Fruit fly (Drosophila melanogaster): ENCODE results near the gene Obp22a.

The Obp22a gene

DNA sequence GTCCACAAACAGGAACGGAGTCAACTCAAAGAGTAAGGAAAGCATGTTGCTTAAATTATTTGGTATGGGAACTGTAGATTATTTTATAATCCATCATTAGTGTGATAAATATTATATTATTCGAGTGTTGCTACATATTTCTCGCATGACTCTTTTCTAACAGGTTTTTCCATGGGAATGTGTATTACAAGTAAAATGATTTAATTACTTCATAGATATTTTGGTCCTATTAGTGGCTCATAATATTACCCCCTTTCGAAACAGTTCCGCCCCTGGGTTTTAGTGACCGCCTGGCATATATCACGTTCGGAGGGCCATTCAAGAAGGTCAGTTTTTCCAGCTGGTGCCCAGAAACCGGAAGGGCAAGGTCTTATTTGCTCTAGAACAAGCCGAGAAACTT, 40.1 kb upstream of the Obp22a start (continued):
- TF ChIP-seq Dref (GFP tag; IDR thresholded peaks at IDR 0.05) (no peak), Sox102F (GFP tag; optimal IDR thresholded peaks at IDR 0.05) (peak; percentile 5), Mes4 (GFP tag; optimal IDR thresholded peaks at IDR 0.05) (no peak), ab (GFP tag; optimal IDR thresholded peaks at IDR 0.05) (no peak), Bteb2 (GFP tag; optimal IDR thresholded peaks at IDR 0.05) (no peak), CG9876 (GFP tag; optimal IDR thresholded peaks at IDR 0.05) (no peak), Jarid2 (GFP tag; optimal IDR thresholded peaks at IDR 0.05) (no peak), sqz (GFP tag; optimal IDR thresholded peaks at IDR 0.05) (no peak), CG7839 (tag; optimal IDR thresholded peaks at IDR 0.05) (peak; percentile 36), CG7963 (GFP tag; IDR thresholded peaks at IDR 0.05; ENCODE audit: partially characterized antibody) (no peak), CG9817 (tag; optimal IDR thresholded peaks at IDR 0.05) (peak; percentile 22), CG31441 (GFP tag; IDR thresholded peaks at IDR 0.05) (no peak), Hr39 (optimal IDR thresholded peaks at IDR 0.05) (no peak), ci (GFP tag; IDR thresholded peaks at IDR 0.05) (no peak), h (optimal IDR thresholded peaks at IDR 0.05) (no peak), D (optimal IDR thresholded peaks at IDR 0.05) (no peak), D (GFP tag; optimal IDR thresholded peaks at IDR 0.05) (no peak), CG2712 (tag; optimal IDR thresholded peaks at IDR 0.05) (peak; percentile 61), CG3838 (GFP tag; optimal IDR thresholded peaks at IDR 0.05) (no peak), disco-r (GFP tag; optimal IDR thresholded peaks at IDR 0.05) (no peak), CG9727 (GFP tag; optimal IDR thresholded peaks at IDR 0.05) (no peak), gt (GFP tag; IDR thresholded peaks at IDR 0.05) (no peak), Med (GFP tag) (peak; percentile 78), CG31224 (GFP tag; IDR thresholded peaks at IDR 0.05) (no peak), CG13894 (tag; optimal IDR thresholded peaks at IDR 0.05) (no peak), CG16813 (GFP tag; IDR thresholded peaks at IDR 0.05; ENCODE audit: partially characterized antibody) (no peak), Atf-2 (GFP tag; optimal IDR thresholded peaks at IDR 0.05) (no peak), maf-S (GFP tag; optimal IDR thresholded peaks at IDR 0.05) (no peak), CG17361 (GFP tag; IDR thresholded peaks at IDR 0.05) (peak; percentile 51; the same call in 2 of the 3 replicates), ERR (GFP tag; optimal IDR thresholded peaks at IDR 0.05) (no peak), Rfx (GFP tag; IDR thresholded peaks at IDR 0.05) (peak; percentile 46; the same call in 1 of the 2 replicates), CG6254 (GFP tag; optimal IDR thresholded peaks at IDR 0.05) (no peak), Ada2b (GFP tag; IDR thresholded peaks at IDR 0.05) (no peak), CG3163 (GFP tag; optimal IDR thresholded peaks at IDR 0.05) (no peak), CG17829 (tag; optimal IDR thresholded peaks at IDR 0.05) (peak; percentile 21), gem (tag; optimal IDR thresholded peaks at IDR 0.05) (no peak), CG11504 (tag; optimal IDR thresholded peaks at IDR 0.05) (peak; percentile 51), CG11723 (GFP tag; optimal IDR thresholded peaks at IDR 0.05) (no peak), CG12155 (GFP tag; optimal IDR thresholded peaks at IDR 0.05) (no peak), twi (tag; optimal IDR thresholded peaks at IDR 0.05) (peak; percentile 3), zen (tag; optimal IDR thresholded peaks at IDR 0.05) (peak; percentile 16), eve (GFP tag; optimal IDR thresholded peaks at IDR 0.05) (no peak), run (tag; optimal IDR thresholded peaks at IDR 0.05) (no peak), Dek (tag; optimal IDR thresholded peaks at IDR 0.05) (no peak), sob (GFP tag; IDR thresholded peaks at IDR 0.05) (no peak), CG2199 (GFP tag; IDR thresholded peaks at IDR 0.05) (no peak), grn (GFP tag; optimal IDR thresholded peaks at IDR 0.05) (no peak), CG6791 (GFP tag; IDR thresholded peaks at IDR 0.05; ENCODE audit: partially characterized antibody) (no peak), CG10959 (GFP tag; IDR thresholded peaks at IDR 0.05) (no peak), nau (GFP tag; optimal IDR thresholded peaks at IDR 0.05) (no peak), YL-1 (GFP tag; optimal IDR thresholded peaks at IDR 0.05) (no peak), pnt (GFP tag; optimal IDR thresholded peaks at IDR 0.05) (no peak), Xbp1 (GFP tag; optimal IDR thresholded peaks at IDR 0.05) (no peak)

Measured in whole organism, embryonic.